Fruit fly (Drosophila melanogaster): ENCODE data around the gene CG44815.

CG44815 gene

DNA sequence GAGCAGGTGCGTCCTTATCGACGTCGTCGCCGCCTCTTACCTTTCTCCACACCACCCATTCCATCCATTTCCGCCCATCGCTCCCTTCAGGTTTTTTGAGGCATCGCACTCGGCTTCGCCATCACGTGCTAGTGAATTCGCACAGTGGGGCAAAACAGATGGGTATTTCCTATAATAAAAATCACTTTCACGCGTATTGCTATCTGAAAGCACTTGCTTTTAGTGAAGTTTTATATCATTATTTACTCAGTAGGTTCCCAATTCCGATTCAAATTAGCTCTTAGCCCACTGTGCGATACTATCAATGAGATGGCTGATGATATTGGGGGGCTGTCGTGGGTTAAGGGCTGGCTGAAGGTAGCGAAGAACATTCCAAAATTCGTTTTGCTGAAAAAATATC, 30.0 kb downstream of the CG44815 start:
- peak; percentile 42 for TF ChIP-seq CG8159 (tag; optimal IDR thresholded peaks at IDR 0.05)
- peak; percentile 39; the same call in 1 of the 2 replicates for TF ChIP-seq CG12605 (GFP tag; IDR thresholded peaks at IDR 0.05)
- peak; percentile 10 for TF ChIP-seq CG9948 (tag; optimal IDR thresholded peaks at IDR 0.05)
- no peak for TF ChIP-seq EcR (GFP tag; optimal IDR thresholded peaks at IDR 0.05)
- peak; percentile 31 for TF ChIP-seq Pif1A (GFP tag; optimal IDR thresholded peaks at IDR 0.05)
- TF ChIP-seq CG15710 (tag; optimal IDR thresholded peaks at IDR 0.05), result peak; percentile 7
- no peak for TF ChIP-seq CG32121 (GFP tag; IDR thresholded peaks at IDR 0.05)
- TF ChIP-seq Ets98B (GFP tag; IDR thresholded peaks at IDR 0.05), result peak; percentile 29; the same call in 1 of the 2 replicates
- no peak for TF ChIP-seq gl (tag; optimal IDR thresholded peaks at IDR 0.05)
- TF ChIP-seq Pif1B (GFP tag; optimal IDR thresholded peaks at IDR 0.05), result peak; percentile 23
- no peak for TF ChIP-seq Snoo (tag; optimal IDR thresholded peaks at IDR 0.05)
- TF ChIP-seq CG13204 (GFP tag; optimal IDR thresholded peaks at IDR 0.05), result no peak
- TF ChIP-seq CG17806 (tag; optimal IDR thresholded peaks at IDR 0.05), result peak; percentile 34
- TF ChIP-seq CG14655 (GFP tag; optimal IDR thresholded peaks at IDR 0.05), result peak; percentile 40
- no peak for TF ChIP-seq CG10348 (GFP tag; IDR thresholded peaks at IDR 0.05)
- TF ChIP-seq D1 (tag; optimal IDR thresholded peaks at IDR 0.05), result no peak
- TF ChIP-seq rn (GFP tag; IDR thresholded peaks at IDR 0.05), result no peak
- peak; percentile 20 for TF ChIP-seq CG8301 (tag; optimal IDR thresholded peaks at IDR 0.05)
- peak; percentile 69; the same call in 2 of the 3 replicates for TF ChIP-seq CG4496 (GFP tag; IDR thresholded peaks at IDR 0.05)
- 0 out of 3 replicates have a peak, but pooled peaks have one; percentile 18 for TF ChIP-seq fd96Ca (GFP tag; IDR thresholded peaks at IDR 0.05)
- TF ChIP-seq CG34367 (tag; optimal IDR thresholded peaks at IDR 0.05), result peak; percentile 16

DNA sequence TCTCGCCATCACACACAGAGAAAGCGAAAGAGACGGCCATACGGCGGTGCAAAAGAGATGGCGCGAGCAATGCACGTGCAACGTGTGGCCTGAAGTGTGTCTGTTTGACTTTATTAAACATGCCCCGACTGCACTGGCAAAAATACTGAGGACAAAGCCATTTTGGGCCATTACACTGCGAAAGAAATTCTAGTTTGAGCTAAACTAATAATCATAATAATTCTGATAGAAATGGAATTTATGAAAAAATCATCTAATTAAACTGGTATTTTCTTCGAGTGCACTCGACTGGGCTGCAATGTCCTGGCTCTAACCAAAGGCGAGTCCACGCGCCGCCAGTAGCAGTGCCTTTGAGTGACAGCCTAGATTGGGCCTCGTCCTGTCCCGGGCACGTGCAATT, 45.0 kb downstream of the CG44815 start:
- TF ChIP-seq Snoo (tag; optimal IDR thresholded peaks at IDR 0.05), result peak; percentile 9
- TF ChIP-seq Pif1A (GFP tag; optimal IDR thresholded peaks at IDR 0.05), result peak; percentile 36
- TF ChIP-seq CG17806 (tag; optimal IDR thresholded peaks at IDR 0.05), result peak; percentile 43
- no peak for TF ChIP-seq CG10348 (GFP tag; IDR thresholded peaks at IDR 0.05)
- TF ChIP-seq fd96Ca (GFP tag; IDR thresholded peaks at IDR 0.05), result peak; percentile 50; the same call in 1 of the 3 replicates
- no peak for TF ChIP-seq D1 (tag; optimal IDR thresholded peaks at IDR 0.05)
- TF ChIP-seq CG34367 (tag; optimal IDR thresholded peaks at IDR 0.05), result peak; percentile 38
- no peak for TF ChIP-seq rn (GFP tag; IDR thresholded peaks at IDR 0.05)
- peak; percentile 63 for TF ChIP-seq CG8159 (tag; optimal IDR thresholded peaks at IDR 0.05)
- TF ChIP-seq CG4496 (GFP tag; IDR thresholded peaks at IDR 0.05), result peak; percentile 61
- peak; percentile 36 for TF ChIP-seq CG8301 (tag; optimal IDR thresholded peaks at IDR 0.05)
- peak; percentile 60 for TF ChIP-seq CG15710 (tag; optimal IDR thresholded peaks at IDR 0.05)
- no peak for TF ChIP-seq Pif1B (GFP tag; optimal IDR thresholded peaks at IDR 0.05)
- TF ChIP-seq Ets98B (GFP tag; IDR thresholded peaks at IDR 0.05), result peak; percentile 32; the same call in 1 of the 2 replicates
- TF ChIP-seq CG9948 (tag; optimal IDR thresholded peaks at IDR 0.05), result peak; percentile 35
- TF ChIP-seq EcR (GFP tag; optimal IDR thresholded peaks at IDR 0.05), result no peak
- TF ChIP-seq CG12605 (GFP tag; IDR thresholded peaks at IDR 0.05), result 0 out of 2 replicates have a peak, but pooled peaks have one; percentile 32
- no peak for TF ChIP-seq CG13204 (GFP tag; optimal IDR thresholded peaks at IDR 0.05)
- TF ChIP-seq CG14655 (GFP tag; optimal IDR thresholded peaks at IDR 0.05), result peak; percentile 54
- TF ChIP-seq gl (tag; optimal IDR thresholded peaks at IDR 0.05), result no peak
- 0 out of 2 replicates have a peak, but pooled peaks have one; percentile 42 for TF ChIP-seq CG32121 (GFP tag; IDR thresholded peaks at IDR 0.05)

DNA sequence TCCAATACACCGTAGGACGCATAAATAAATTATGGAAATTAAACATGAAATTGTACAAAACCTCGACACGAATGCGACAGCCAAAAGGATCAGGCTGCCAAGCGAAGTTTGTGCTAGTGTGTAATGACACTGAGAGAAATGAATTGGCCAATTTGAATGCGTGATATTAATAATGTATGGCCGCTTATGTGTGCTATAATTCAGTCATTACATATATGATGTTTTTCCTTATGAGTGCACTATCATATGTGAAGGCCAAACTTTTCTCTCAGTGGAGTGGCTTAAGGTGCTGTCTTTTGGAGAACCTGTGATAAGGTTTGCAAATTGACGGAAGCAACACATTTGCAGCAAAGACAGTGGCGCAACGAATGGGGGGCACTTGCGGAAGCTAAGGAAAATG, 46.2 kb downstream of the CG44815 start:
- peak; percentile 59 for TF ChIP-seq CG8159 (tag; optimal IDR thresholded peaks at IDR 0.05)
- TF ChIP-seq fd96Ca (GFP tag; IDR thresholded peaks at IDR 0.05), result peak; percentile 62; the same call in 2 of the 3 replicates
- TF ChIP-seq CG17806 (tag; optimal IDR thresholded peaks at IDR 0.05), result peak; percentile 57
- TF ChIP-seq Pif1B (GFP tag; optimal IDR thresholded peaks at IDR 0.05), result peak; percentile 11
- TF ChIP-seq Ets98B (GFP tag; IDR thresholded peaks at IDR 0.05), result peak; percentile 40; the same call in 1 of the 2 replicates
- no peak for TF ChIP-seq CG10348 (GFP tag; IDR thresholded peaks at IDR 0.05)
- TF ChIP-seq CG32121 (GFP tag; IDR thresholded peaks at IDR 0.05), result no peak
- TF ChIP-seq rn (GFP tag; IDR thresholded peaks at IDR 0.05), result no peak
- TF ChIP-seq CG15710 (tag; optimal IDR thresholded peaks at IDR 0.05), result peak; percentile 59
- TF ChIP-seq CG4496 (GFP tag; IDR thresholded peaks at IDR 0.05), result peak; percentile 61; the same call in 2 of the 3 replicates
- TF ChIP-seq Pif1A (GFP tag; optimal IDR thresholded peaks at IDR 0.05), result peak; percentile 40
- no peak for TF ChIP-seq Snoo (tag; optimal IDR thresholded peaks at IDR 0.05)
- peak; percentile 63 for TF ChIP-seq CG14655 (GFP tag; optimal IDR thresholded peaks at IDR 0.05)
- peak; percentile 58 for TF ChIP-seq CG9948 (tag; optimal IDR thresholded peaks at IDR 0.05)
- peak; percentile 56 for TF ChIP-seq CG34367 (tag; optimal IDR thresholded peaks at IDR 0.05)
- no peak for TF ChIP-seq gl (tag; optimal IDR thresholded peaks at IDR 0.05)
- TF ChIP-seq EcR (GFP tag; optimal IDR thresholded peaks at IDR 0.05), result no peak
- peak; percentile 49 for TF ChIP-seq CG8301 (tag; optimal IDR thresholded peaks at IDR 0.05)
- TF ChIP-seq CG13204 (GFP tag; optimal IDR thresholded peaks at IDR 0.05), result no peak
- no peak for TF ChIP-seq D1 (tag; optimal IDR thresholded peaks at IDR 0.05)
- 0 out of 2 replicates have a peak, but pooled peaks have one; percentile 10 for TF ChIP-seq CG12605 (GFP tag; IDR thresholded peaks at IDR 0.05)

Data from whole organism, pupa.